Worm (Caenorhabditis elegans) whole organism, late embryonic: ENCODE data around the gene ctsa-1.1.

Experiments
- F13H6.1 ChIP-seq: sonication (generic microtip); optimal IDR thresholded peaks from 2 replicates; lab custom pipeline; 2016; ENCODE audit warnings: missing genetic modification characterization, missing compliant biosample characterization
- T23F11.4 ChIP-seq: fragments of 200-800 bp; sonication (Bioruptor generic); optimal IDR thresholded peaks from 2 replicates; lab custom pipeline; 2018; ENCODE audit warnings: mild to moderate bottlenecking, missing genetic modification characterization, missing compliant biosample characterization
- Y22D7AL.16 ChIP-seq: sonication (generic microtip); optimal IDR thresholded peaks from 2 replicates; lab custom pipeline; 2016; ENCODE audit warnings: missing genetic modification characterization, missing compliant biosample characterization
- ceh-14 ChIP-seq: sonication (generic microtip); optimal IDR thresholded peaks from 2 replicates; lab custom pipeline; 2016; ENCODE audit warnings: missing genotype, missing genetic modification characterization, missing compliant biosample characterization
- ceh-18 ChIP-seq: sonication (generic microtip); optimal IDR thresholded peaks from 2 replicates; lab custom pipeline; 2016; ENCODE audit warnings: missing genetic modification characterization, missing compliant biosample characterization
- ceh-19 ChIP-seq: fragments of 200-800 bp; sonication (Bioruptor generic); optimal IDR thresholded peaks from 2 replicates; lab custom pipeline; 2018; ENCODE audit warnings: mild to moderate bottlenecking, missing genetic modification characterization, missing compliant biosample characterization
- ceh-2 ChIP-seq: sonication (generic microtip); optimal IDR thresholded peaks from 2 replicates; lab custom pipeline; 2016; ENCODE audit warnings: missing genotype, missing genetic modification characterization, missing compliant biosample characterization
- ceh-22 ChIP-seq: sonication (generic microtip); optimal IDR thresholded peaks from 2 replicates; lab custom pipeline; 2017; ENCODE audit warnings: missing biosample characterization, missing genetic modification characterization
- ceh-30 ChIP-seq: fragments of 150-350 bp; optimal IDR thresholded peaks from 2 replicates; lab custom pipeline; 2014; ENCODE audit warnings: missing biosample characterization, missing genetic modification characterization
- ceh-45 ChIP-seq: fragments of 200-800 bp; sonication (Bioruptor generic); IDR thresholded peaks from 2 replicates; pipeline ENCODE4 v1.3.6; 2022; ENCODE audit warnings: missing genetic modification reagents, missing genetic modification characterization, missing compliant biosample characterization
- ceh-48 ChIP-seq: sonication (generic microtip); optimal IDR thresholded peaks from 2 replicates; lab custom pipeline; 2016; ENCODE audit warnings: missing genetic modification characterization, inconsistent platforms, missing compliant biosample characterization
- ceh-9 ChIP-seq: sonication (generic microtip); optimal IDR thresholded peaks from 2 replicates; lab custom pipeline; 2016; ENCODE audit warnings: mild to moderate bottlenecking, missing genetic modification characterization, inconsistent platforms, missing compliant biosample characterization
- che-1 ChIP-seq: sonication (generic microtip); optimal IDR thresholded peaks from 2 replicates; lab custom pipeline; 2016; ENCODE audit warnings: mild to moderate bottlenecking, missing genetic modification characterization, missing compliant biosample characterization
- elt-2 ChIP-seq: sonication (generic microtip); optimal IDR thresholded peaks from 2 replicates; lab custom pipeline; 2016; ENCODE audit warnings: missing genetic modification reagents, missing genetic modification characterization, missing compliant biosample characterization
- hlh-13 ChIP-seq: fragments of 200-800 bp; sonication (Bioruptor generic); optimal IDR thresholded peaks from 2 replicates; lab custom pipeline; 2018; ENCODE audit warnings: mild to moderate bottlenecking, missing genetic modification characterization, missing compliant biosample characterization
- hlh-6 ChIP-seq: sonication (generic microtip); optimal IDR thresholded peaks from 2 replicates; lab custom pipeline; 2016; ENCODE audit warnings: missing genotype, missing genetic modification characterization, missing compliant biosample characterization
- hlh-8 ChIP-seq: sonication (generic microtip); optimal IDR thresholded peaks from 2 replicates; lab custom pipeline; 2016; ENCODE audit warnings: missing genotype, missing genetic modification characterization, missing compliant biosample characterization
- lin-11 ChIP-seq: fragments of 200-800 bp; sonication (Bioruptor generic); optimal IDR thresholded peaks from 2 replicates; lab custom pipeline; 2018; ENCODE audit warnings: mild to moderate bottlenecking, missing genetic modification characterization, missing compliant biosample characterization
- mec-3 ChIP-seq: sonication (generic microtip); optimal IDR thresholded peaks from 2 replicates; lab custom pipeline; 2016; ENCODE audit warnings: borderline replicate concordance, missing genetic modification characterization, missing compliant biosample characterization
- nfya-1 ChIP-seq: sonication (generic microtip); optimal IDR thresholded peaks from 2 replicates; lab custom pipeline; 2017; ENCODE audit warnings: missing genetic modification characterization, mild to moderate bottlenecking, missing compliant biosample characterization, antibody characterized with exemption, moderate library complexity
- pax-1 ChIP-seq: fragments of 150-350 bp; optimal IDR thresholded peaks from 2 replicates; lab custom pipeline; 2014; ENCODE audit warnings: missing biosample characterization, missing genetic modification characterization
- pha-2 ChIP-seq: sonication (generic microtip); optimal IDR thresholded peaks from 2 replicates; lab custom pipeline; 2017; ENCODE audit warnings: mild to moderate bottlenecking, missing genetic modification characterization, missing compliant biosample characterization
- pqm-1 ChIP-seq: sonication (generic microtip); optimal IDR thresholded peaks from 2 replicates; lab custom pipeline; 2016; ENCODE audit warnings: missing genetic modification characterization, missing compliant biosample characterization
- pros-1 ChIP-seq: fragments of 150-350 bp; optimal IDR thresholded peaks from 2 replicates; lab custom pipeline; 2014; ENCODE audit warnings: missing biosample characterization, missing genetic modification reagents, missing genetic modification characterization
- ref-2 ChIP-seq: sonication (generic microtip); optimal IDR thresholded peaks from 2 replicates; lab custom pipeline; 2016; ENCODE audit warnings: missing genetic modification characterization, missing compliant biosample characterization
- syd-9 ChIP-seq: sonication (generic microtip); optimal IDR thresholded peaks from 2 replicates; lab custom pipeline; 2016; ENCODE audit warnings: mild to moderate bottlenecking, missing genetic modification characterization, moderate library complexity, missing compliant biosample characterization
- tbx-2 ChIP-seq: sonication (generic microtip); optimal IDR thresholded peaks from 2 replicates; lab custom pipeline; 2016; ENCODE audit warnings: missing genetic modification characterization, missing compliant biosample characterization
- unc-3 ChIP-seq, 2 experiments: fragments of 200-800 bp in 1 of 2; sonication (Bioruptor generic) in 1 of 2; sonication (generic microtip) in 1 of 2; conservative IDR thresholded peaks in 1 of 2; optimal IDR thresholded peaks in 1 of 2; 2 replicates each; pipeline versions ENCODE4 v1.3.6 to Lab custom; 2016 to 2022; ENCODE audit warnings: missing compliant biosample characterization in 2 of 2, missing genetic modification characterization in 2 of 2, missing genetic modification reagents in 1 of 2
- unc-42 ChIP-seq: sonication (generic microtip); optimal IDR thresholded peaks from 2 replicates; lab custom pipeline; 2016; ENCODE audit warnings: missing genotype, missing genetic modification characterization, missing compliant biosample characterization
- unc-55 ChIP-seq: sonication (generic microtip); optimal IDR thresholded peaks from 2 replicates; lab custom pipeline; 2017; ENCODE audit warnings: missing biosample characterization, missing genetic modification reagents, missing genetic modification characterization
- zip-5 ChIP-seq: sonication (generic microtip); optimal IDR thresholded peaks from 2 replicates; lab custom pipeline; 2016; ENCODE audit warnings: missing genetic modification characterization, missing compliant biosample characterization

The ctsa-1.1 gene

DNA sequence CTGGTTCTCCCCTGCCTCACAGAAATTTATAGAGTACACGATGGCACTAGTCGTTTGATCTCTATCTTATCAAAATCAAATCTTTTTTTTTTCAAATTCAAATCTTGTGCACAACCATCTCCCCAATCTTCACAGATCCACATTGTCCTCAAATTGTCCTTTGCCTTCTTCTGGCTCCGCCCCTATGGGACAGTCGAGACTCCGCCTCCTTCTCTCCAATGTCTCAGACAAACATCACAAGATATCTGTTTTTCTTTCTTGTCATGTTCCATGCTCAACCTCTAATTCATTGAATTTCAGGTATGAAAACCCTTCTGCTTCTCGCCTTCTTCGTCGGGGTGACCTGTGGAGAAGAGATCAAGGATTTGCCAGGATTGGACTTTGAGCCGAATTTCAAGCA lies at the start of gene ctsa-1.1:
TSS of gene ctsa-1.1 (plus strand) at position 301 of the 400 bp plus-strand sequence.
- no peak for TF ChIP-seq hlh-13 (GFP tag; lab: Kevin White, UChicago)
- TF ChIP-seq pros-1 (tag; lab: Kevin White, UChicago), result no peak
- no peak for TF ChIP-seq ceh-9 (tag; lab: Kevin White, UChicago)
- no peak for TF ChIP-seq zip-5 (tag; lab: Kevin White, UChicago)
- no peak for TF ChIP-seq pha-2
- no peak for TF ChIP-seq ceh-22 (tag; lab: Kevin White, UChicago)
- no peak for TF ChIP-seq pqm-1 (tag; lab: Kevin White, UChicago)
- no peak for TF ChIP-seq ceh-45
- TF ChIP-seq ceh-18 (tag; lab: Kevin White, UChicago), result no peak
- TF ChIP-seq, all 69 proteins: peak for 0

DNA sequence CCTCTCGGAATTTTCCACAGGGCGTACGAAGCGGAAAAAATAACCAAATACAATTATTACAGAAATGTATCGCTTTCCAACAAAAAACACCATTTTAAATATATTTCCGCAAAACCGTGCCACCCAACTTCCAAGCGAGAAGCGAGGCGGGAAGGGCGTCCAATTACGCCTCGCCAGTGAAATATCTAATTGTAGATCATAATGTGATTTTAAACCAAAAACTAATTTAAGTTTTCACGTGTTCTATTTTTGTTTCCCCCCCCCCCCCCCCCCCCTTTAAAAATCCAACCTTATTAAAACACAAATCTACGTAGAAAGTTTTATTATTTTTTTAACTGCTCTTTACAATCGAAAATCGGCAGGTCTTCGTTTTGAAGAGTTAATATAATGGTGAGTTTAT lies 48.0 kb upstream of the ctsa-1.1 start, which contains the start of gene F10G7.12:
TSS of gene F10G7.12 (plus strand) at position 301 of the 400 bp plus-strand sequence.
- TF ChIP-seq lin-11, result no peak
- no peak for TF ChIP-seq hlh-8
- no peak for TF ChIP-seq unc-3 (GFP tag; conservative IDR thresholded peaks at IDR 0.05; lab: Robert Waterston, UW)
- TF ChIP-seq unc-3 (tag; optimal IDR thresholded peaks at IDR 0.05; lab: Kevin White, UChicago), result no peak
- TF ChIP-seq T23F11.4 (GFP tag; lab: Kevin White, UChicago), result no peak
- TF ChIP-seq mec-3, result no peak
- TF ChIP-seq ceh-30, result no peak
- TF ChIP-seq ceh-18 (tag; lab: Kevin White, UChicago), result no peak
- no peak for TF ChIP-seq pax-1 (tag; lab: Kevin White, UChicago)
- TF ChIP-seq ceh-2 (tag; lab: Kevin White, UChicago), result no peak
- TF ChIP-seq, all 69 proteins: peak for 0

DNA sequence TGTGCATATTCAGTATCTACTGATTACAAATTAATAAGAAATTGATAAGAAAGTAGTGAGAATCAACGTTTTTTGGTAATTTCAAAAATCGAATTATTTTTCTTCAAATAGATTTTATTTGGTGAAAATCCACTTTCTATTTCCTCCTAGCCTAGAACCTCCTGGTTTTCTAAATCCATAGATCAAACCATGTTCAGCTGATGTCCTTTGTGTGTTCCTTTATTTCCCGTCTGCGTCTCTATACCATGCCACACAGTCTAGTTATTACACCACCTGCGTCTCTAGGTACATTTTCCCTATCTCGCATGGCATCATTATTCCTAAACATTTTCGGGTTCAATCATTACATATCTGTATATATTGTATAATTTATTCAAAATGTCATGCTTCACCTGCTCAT lies 44.3 kb upstream of the ctsa-1.1 start, which contains the start of gene F10G7.5:
TSS of gene F10G7.5 (plus strand) at position 286 of the 400 bp plus-strand sequence.
- TF ChIP-seq elt-2 (tag; lab: Kevin White, UChicago) (peak; percentile 43), Y22D7AL.16 (tag; lab: Kevin White, UChicago) (no peak), che-1 (tag; lab: Kevin White, UChicago) (no peak)

DNA sequence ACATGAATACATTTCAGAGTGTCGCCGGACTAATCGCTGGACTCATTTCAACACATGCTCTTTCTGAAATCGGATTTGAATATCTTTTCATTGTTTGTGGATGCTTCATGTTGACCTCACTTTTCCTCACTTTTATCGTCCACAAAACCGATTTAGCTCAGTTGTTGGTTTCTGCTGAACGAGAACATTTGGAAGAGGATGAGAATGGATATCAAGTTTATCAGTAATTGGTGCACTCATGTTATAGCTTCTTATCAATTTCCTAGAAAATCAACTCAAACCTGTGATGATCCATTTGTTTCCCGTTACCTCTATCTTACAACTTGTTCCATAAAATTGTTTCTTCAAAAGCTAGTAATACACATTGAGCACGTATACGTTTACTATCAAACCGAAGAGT lies 41.4 kb upstream of the ctsa-1.1 start:
- TF ChIP-seq syd-9 (tag; lab: Kevin White, UChicago), result no peak

- TF ChIP-seq F13H6.1 (tag; lab: Kevin White, UChicago) (no peak), unc-55 (GFP tag; lab: Kevin White, UChicago) (peak; percentile 97), ceh-48 (tag; lab: Kevin White, UChicago) (no peak), ceh-14 (tag; lab: Kevin White, UChicago) (no peak), unc-42 (tag; lab: Kevin White, UChicago) (peak; percentile 3), tbx-2 (tag; lab: Kevin White, UChicago) (peak; percentile 25), ref-2 (peak; percentile 21), hlh-6 (tag; lab: Kevin White, UChicago) (no peak), pax-1 (tag; lab: Kevin White, UChicago) (peak; percentile 33), nfya-1 (tag; lab: Kevin White, UChicago) (peak; percentile 85), ceh-19 (GFP tag; lab: Kevin White, UChicago) (no peak)
These were observed 39.1 kb upstream of the ctsa-1.1 start, which contains the start of the genes rpn-5 and scc-1 for ce11 chrII:4698266-4698771. Gene rpn-5 (minus strand): TSS chrII:4698427. Gene scc-1 (plus strand): TSS chrII:4698721.
